Worm (Caenorhabditis elegans) whole organism, L4 larva: ENCODE measurements around the gene srz-83.

ENCODE experiments used
- aly-2 ChIP-seq: sonication (generic microtip); optimal IDR thresholded peaks from 2 replicates; lab custom pipeline; 2018; ENCODE audit warnings: missing biosample characterization, missing genetic modification characterization
- ama-1 ChIP-seq: fragments of 150-350 bp; optimal IDR thresholded peaks from 2 replicates; lab custom pipeline; 2014; ENCODE audit warnings: inconsistent platforms, mixed read lengths
- ceh-20 ChIP-seq: fragments of 200-800 bp; sonication (Bioruptor generic); IDR thresholded peaks from 2 replicates; pipeline ENCODE4 v1.3.6; 2022; ENCODE audit warnings: missing genetic modification reagents, missing genetic modification characterization, missing compliant biosample characterization
- ceh-32 ChIP-seq: sonication (generic microtip); optimal IDR thresholded peaks from 2 replicates; lab custom pipeline; 2016; ENCODE audit warnings: mild to moderate bottlenecking, missing genetic modification characterization, missing compliant biosample characterization; ENCODE audit not compliant: poor library complexity
- ceh-62 ChIP-seq: sonication (generic microtip); optimal IDR thresholded peaks from 2 replicates; lab custom pipeline; 2017; ENCODE audit warnings: missing biosample characterization, missing genetic modification characterization
- ctbp-1 ChIP-seq: fragments of 200-800 bp; sonication (Bioruptor generic); IDR thresholded peaks from 2 replicates; pipeline ENCODE4 v1.3.6; 2022; ENCODE audit warnings: missing genetic modification reagents, missing genetic modification characterization, missing compliant biosample characterization
- daf-12 ChIP-seq: fragments of 150-350 bp; optimal IDR thresholded peaks from 2 replicates; lab custom pipeline; 2014; ENCODE audit warnings: missing biosample characterization, missing genetic modification reagents, missing genetic modification characterization
- hlh-30 ChIP-seq: sonication (generic microtip); optimal IDR thresholded peaks from 2 replicates; lab custom pipeline; 2017; ENCODE audit warnings: antibody characterized with exemption, mild to moderate bottlenecking, missing genetic modification characterization, missing compliant biosample characterization; ENCODE audit not compliant: insufficient read depth
- pqm-1 ChIP-seq: sonication (generic microtip); optimal IDR thresholded peaks from 2 replicates; lab custom pipeline; 2017; ENCODE audit warnings: missing biosample characterization, missing genetic modification characterization
- spr-3 ChIP-seq: fragments of 200-800 bp; sonication (Bioruptor generic); optimal IDR thresholded peaks from 2 replicates; lab custom pipeline; 2018; ENCODE audit warnings: mild to moderate bottlenecking, missing genetic modification characterization, missing compliant biosample characterization
- unc-39 ChIP-seq: sonication (generic microtip); optimal IDR thresholded peaks from 2 replicates; lab custom pipeline; 2017; ENCODE audit warnings: missing biosample characterization, missing genetic modification characterization
- unc-62 ChIP-seq, 3 experiments: fragments of 150-350 bp in 1 of 3; sonication (generic microtip); optimal IDR thresholded peaks in 2 of 3; peaks in 1 of 3; 1 replicate in 1 of 3; 2 replicates in 2 of 3; lab custom pipeline; 2014 to 2017; ENCODE audit warnings: missing biosample characterization in 3 of 3, missing genetic modification characterization in 3 of 3, missing genetic modification reagents in 3 of 3, missing genotype in 1 of 3

DNA sequence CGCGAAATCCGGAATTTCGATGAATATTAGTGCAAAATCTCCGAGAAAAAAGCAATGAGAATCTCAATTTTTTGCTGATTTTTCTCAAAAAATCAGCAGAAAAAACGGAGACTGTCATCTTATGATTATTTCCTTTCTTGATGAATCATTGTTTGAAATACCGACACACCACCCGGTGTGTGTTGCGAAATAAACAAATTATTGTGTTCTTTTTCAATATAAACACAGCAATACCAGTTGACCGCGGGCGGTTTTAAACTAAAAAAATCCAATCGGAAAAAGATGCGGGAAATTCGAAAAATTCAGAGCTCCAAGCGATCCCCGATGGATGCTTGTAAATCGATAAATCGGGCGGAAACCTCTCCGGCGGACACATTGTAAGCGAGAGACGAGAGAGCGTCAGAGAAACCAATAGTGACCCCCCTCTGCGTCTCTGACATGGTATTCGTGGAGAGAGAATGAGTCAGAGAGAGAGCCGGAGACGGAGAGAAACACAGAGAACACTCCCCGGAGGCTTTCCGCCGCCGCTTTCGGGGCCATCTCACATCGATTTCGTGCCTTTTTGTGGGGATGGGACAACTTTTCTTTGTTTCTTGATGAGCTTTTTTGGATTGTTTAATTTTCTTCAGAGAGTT lies 11.3 kb downstream of the srz-83 start:
- TF ChIP-seq unc-39 (tag; lab: Kevin White, UChicago), result no peak
- no peak for TF ChIP-seq ama-1
- no peak for TF ChIP-seq ceh-62 (tag; lab: Kevin White, UChicago)
- TF ChIP-seq daf-12 (tag; lab: Kevin White, UChicago), result no peak
- no peak for TF ChIP-seq aly-2 (tag; lab: Kevin White, UChicago)
- no peak for TF ChIP-seq ceh-20 (GFP tag; lab: Robert Waterston, UW)
- no peak for TF ChIP-seq ceh-32 (tag; lab: Kevin White, UChicago)
- TF ChIP-seq pqm-1, result no peak
- TF ChIP-seq ctbp-1 (GFP tag; lab: Robert Waterston, UW), result 0 out of 2 replicates have a peak, but pooled peaks have one; percentile 26
- TF ChIP-seq spr-3, result no peak
- TF ChIP-seq hlh-30 (tag; lab: Kevin White, UChicago), result peak; percentile 60
- TF ChIP-seq unc-62 (GFP tag; optimal IDR thresholded peaks at IDR 0.05 in 1 of 2; lab: Kevin White, UChicago), result peak in 1 of 2 experiments; percentile 96
- TF ChIP-seq unc-62 (tag; optimal IDR thresholded peaks at IDR 0.05; lab: Kevin White, UChicago), result no peak
